Fruit fly (Drosophila melanogaster): ENCODE measurements around the gene CG3793.

CG3793 gene

dm6 chr2L:15764029-15764428 lies at the start of gene CG3793:
TSS of gene CG3793 (plus strand) at chr2L:15764220.
- TF ChIP-seq sc (optimal IDR thresholded peaks at IDR 0.05) (no peak), sc (GFP tag; optimal IDR thresholded peaks at IDR 0.05) (no peak), CG18011 (GFP tag; optimal IDR thresholded peaks at IDR 0.05) (no peak), D19B (GFP tag; optimal IDR thresholded peaks at IDR 0.05) (no peak), sens-2 (GFP tag; IDR thresholded peaks at IDR 0.05) (no peak), Dp (GFP tag; optimal IDR thresholded peaks at IDR 0.05) (peak; percentile 87), her (GFP tag; optimal IDR thresholded peaks at IDR 0.05) (no peak), kay (GFP tag; optimal IDR thresholded peaks at IDR 0.05) (no peak), wor (GFP tag; IDR thresholded peaks at IDR 0.05) (no peak), amos (GFP tag; IDR thresholded peaks at IDR 0.05; ENCODE audit: partially characterized antibody) (peak; percentile 49; the same call in 1 of the 2 replicates), CG12391 (tag; optimal IDR thresholded peaks at IDR 0.05) (no peak), Antp (GFP tag; optimal IDR thresholded peaks at IDR 0.05) (no peak), trem (tag; optimal IDR thresholded peaks at IDR 0.05) (no peak), crp (GFP tag; optimal IDR thresholded peaks at IDR 0.05) (peak in 1 of 2 experiments; percentile 83), Opbp (GFP tag; IDR thresholded peaks at IDR 0.05; ENCODE audit: partially characterized antibody) (peak; percentile 64; the same call in 2 of the 3 replicates), ro (GFP tag; IDR thresholded peaks at IDR 0.05) (no peak), CG13287 (GFP tag; IDR thresholded peaks at IDR 0.05; ENCODE audit: partially characterized antibody) (peak; percentile 61), CG6175 (GFP tag; IDR thresholded peaks at IDR 0.05) (no peak), onecut (GFP tag; IDR thresholded peaks at IDR 0.05) (no peak; the same call in 1 of the 2 replicates), emc (GFP tag; optimal IDR thresholded peaks at IDR 0.05) (no peak), CG13775 (GFP tag; optimal IDR thresholded peaks at IDR 0.05) (no peak), CG1603 (tag; optimal IDR thresholded peaks at IDR 0.05) (peak; percentile 21), Hr3 (GFP tag; optimal IDR thresholded peaks at IDR 0.05) (no peak), fu2 (GFP tag; optimal IDR thresholded peaks at IDR 0.05) (no peak), ranshi (GFP tag; IDR thresholded peaks at IDR 0.05) (no peak), zf30C (GFP tag; optimal IDR thresholded peaks at IDR 0.05) (no peak), CG8281 (tag; optimal IDR thresholded peaks at IDR 0.05) (no peak), Atf3 (GFP tag; optimal IDR thresholded peaks at IDR 0.05) (no peak), CG14441 (GFP tag; IDR thresholded peaks at IDR 0.05) (no peak), insv (GFP tag; optimal IDR thresholded peaks at IDR 0.05) (no peak), nom (GFP tag; optimal IDR thresholded peaks at IDR 0.05) (no peak), Atf6 (GFP tag; IDR thresholded peaks at IDR 0.05) (no peak), row (GFP tag; IDR thresholded peaks at IDR 0.05) (no peak), CG10209 (GFP tag; optimal IDR thresholded peaks at IDR 0.05) (no peak), CG8924 (tag; optimal IDR thresholded peaks at IDR 0.05) (no peak), bowl (GFP tag; IDR thresholded peaks at IDR 0.05) (no peak), gfzf (GFP tag; optimal IDR thresholded peaks at IDR 0.05) (no peak), tgo (GFP tag; IDR thresholded peaks at IDR 0.05) (no peak), Tbp (GFP tag; optimal IDR thresholded peaks at IDR 0.05) (no peak), MESR4 (GFP tag; optimal IDR thresholded peaks at IDR 0.05) (peak; percentile 38), gcm (GFP tag; optimal IDR thresholded peaks at IDR 0.05) (no peak), Oli (tag; optimal IDR thresholded peaks at IDR 0.05) (no peak), Sry-β (GFP tag; optimal IDR thresholded peaks at IDR 0.05) (no peak), D19A (tag; optimal IDR thresholded peaks at IDR 0.05) (no peak), lmd (GFP tag; IDR thresholded peaks at IDR 0.05) (no peak), CG7963 (GFP tag; IDR thresholded peaks at IDR 0.05; ENCODE audit: partially characterized antibody) (peak; percentile 69), luna (GFP tag; optimal IDR thresholded peaks at IDR 0.05) (no peak), sqz (GFP tag; optimal IDR thresholded peaks at IDR 0.05) (no peak), Bgb (GFP tag; IDR thresholded peaks at IDR 0.05; ENCODE audit: partially characterized antibody) (0 out of 2 replicates have a peak, but pooled peaks have one; percentile 31), dm (GFP tag; optimal IDR thresholded peaks at IDR 0.05) (no peak), HLH54F (GFP tag; optimal IDR thresholded peaks at IDR 0.05) (no peak)

Data from whole organism, embryonic.